Fruit fly (Drosophila melanogaster): ENCODE data around the gene Set8.
A peak's percentile ranks its signal among the peaks of the same experiment; 100 is the strongest.

The Set8 gene

dm6 chr3R:14287980-14288379, 27.9 kb upstream of the Set8 start:
- TF ChIP-seq CTCF (optimal IDR thresholded peaks at IDR 0.05) (no peak), CG8478 (optimal IDR thresholded peaks at IDR 0.05) (no peak)

- TF ChIP-seq CG8478 (optimal IDR thresholded peaks at IDR 0.05) (no peak), CTCF (optimal IDR thresholded peaks at IDR 0.05) (no peak)
Measured at dm6 chr3R:14288669-14289383, 27.0 kb upstream of the Set8 start, which contains the start of gene red. TSS of gene red (plus strand) at chr3R:14289071.

dm6 chr3R:14289958-14290835, 25.6 kb upstream of the Set8 start:
- no peak for TF ChIP-seq CTCF (optimal IDR thresholded peaks at IDR 0.05)
- TF ChIP-seq CG8478 (optimal IDR thresholded peaks at IDR 0.05): no peak

dm6 chr3R:14291431-14291830, 24.4 kb upstream of the Set8 start:
- TF ChIP-seq CG8478 (optimal IDR thresholded peaks at IDR 0.05) (no peak), CTCF (optimal IDR thresholded peaks at IDR 0.05) (no peak)

- TF ChIP-seq CG8478 (optimal IDR thresholded peaks at IDR 0.05) (no peak), CTCF (optimal IDR thresholded peaks at IDR 0.05) (no peak)
Measured at dm6 chr3R:14292307-14292711, 23.5 kb upstream of the Set8 start.

- TF ChIP-seq CG8478 (optimal IDR thresholded peaks at IDR 0.05): no peak
- TF ChIP-seq CTCF (optimal IDR thresholded peaks at IDR 0.05): no peak
Measured at dm6 chr3R:14294397-14295018, 21.3 kb upstream of the Set8 start.

- no peak for TF ChIP-seq CTCF (optimal IDR thresholded peaks at IDR 0.05)
- TF ChIP-seq CG8478 (optimal IDR thresholded peaks at IDR 0.05): no peak
Measured at dm6 chr3R:14296126-14296525, 19.7 kb upstream of the Set8 start.

dm6 chr3R:14296700-14297099, 19.1 kb upstream of the Set8 start:
- TF ChIP-seq CTCF (optimal IDR thresholded peaks at IDR 0.05) (no peak), CG8478 (optimal IDR thresholded peaks at IDR 0.05) (no peak)

- no peak for TF ChIP-seq CTCF (optimal IDR thresholded peaks at IDR 0.05)
- no peak for TF ChIP-seq CG8478 (optimal IDR thresholded peaks at IDR 0.05)
Measured at dm6 chr3R:14297489-14297888, 18.3 kb upstream of the Set8 start.

- TF ChIP-seq CTCF (optimal IDR thresholded peaks at IDR 0.05): no peak
- no peak for TF ChIP-seq CG8478 (optimal IDR thresholded peaks at IDR 0.05)
Measured at dm6 chr3R:14298078-14298896, 17.6 kb upstream of the Set8 start.

dm6 chr3R:14299891-14300290, 15.9 kb upstream of the Set8 start:
- TF ChIP-seq CTCF (optimal IDR thresholded peaks at IDR 0.05) (no peak), CG8478 (optimal IDR thresholded peaks at IDR 0.05) (no peak)

dm6 chr3R:14302128-14302527, 13.7 kb upstream of the Set8 start, which contains the start of gene IFT54:
TSS of gene IFT54 (plus strand) at chr3R:14302428.
- no peak for TF ChIP-seq CTCF (optimal IDR thresholded peaks at IDR 0.05)
- TF ChIP-seq CG8478 (optimal IDR thresholded peaks at IDR 0.05): no peak

dm6 chr3R:14307972-14308673, 7.7 kb upstream of the Set8 start:
- TF ChIP-seq CG8478 (optimal IDR thresholded peaks at IDR 0.05): no peak
- peak in 1 of 2 experiments; percentile 26 for TF ChIP-seq CTCF (optimal IDR thresholded peaks at IDR 0.05)

dm6 chr3R:14308801-14309217, 7.0 kb upstream of the Set8 start, which contains the start of gene Polr2I:
TSS of gene Polr2I (plus strand) at chr3R:14309089.
- TF ChIP-seq CTCF (optimal IDR thresholded peaks at IDR 0.05): no peak
